Fruit fly (Drosophila melanogaster) Kc167 (cell line): ENCODE data around the gene eIF4E7.

ENCODE experiments used
- Myc ChIP-seq: fragments of >200 bp; optimal IDR thresholded peaks from 2 replicates; lab custom pipeline; 2017; ENCODE audit warnings: missing external identifiers
- Sin3A ChIP-seq: fragments of >200 bp; optimal IDR thresholded peaks from 2 replicates; lab custom pipeline; 2018; ENCODE audit warnings: missing external identifiers
- h ChIP-seq: fragments of >200 bp; optimal IDR thresholded peaks from 3 replicates; lab custom pipeline; 2018; ENCODE audit warnings: missing external identifiers
- insv ChIP-seq: fragments of >200 bp; optimal IDR thresholded peaks from 3 replicates; lab custom pipeline; 2018; ENCODE audit warnings: missing external identifiers
- psq ChIP-seq: fragments of >200 bp; optimal IDR thresholded peaks from 2 replicates; lab custom pipeline; 2017; ENCODE audit warnings: missing external identifiers
- ttk ChIP-seq: sonication (Bioruptor generic); optimal IDR thresholded peaks from 2 replicates; lab custom pipeline; 2017; ENCODE audit warnings: missing external identifiers

eIF4E7 gene

dm6 chrX:1120896-1121295 lies 41.3 kb downstream of the eIF4E7 start:
- TF ChIP-seq h (no peak), Myc (no peak), psq (lab: Kevin White, UChicago) (no peak), ttk (no peak), insv (lab: Kevin White, UChicago) (no peak), Sin3A (lab: Kevin White, UChicago) (no peak)

- no peak for TF ChIP-seq h
- TF ChIP-seq Sin3A (lab: Kevin White, UChicago), result no peak
- TF ChIP-seq ttk, result no peak
Measured at dm6 chrX:1120394-1120793, 41.8 kb downstream of the eIF4E7 start.

- no peak for TF ChIP-seq Sin3A (lab: Kevin White, UChicago)
- no peak for TF ChIP-seq psq (lab: Kevin White, UChicago)
- TF ChIP-seq ttk, result no peak
- TF ChIP-seq h, result no peak
- no peak for TF ChIP-seq insv (lab: Kevin White, UChicago)
- no peak for TF ChIP-seq Myc
Measured at dm6 chrX:1119174-1119573, 43.0 kb downstream of the eIF4E7 start.

dm6 chrX:1110185-1110584 lies 52.0 kb downstream of the eIF4E7 start:
- TF ChIP-seq ttk (no peak), psq (lab: Kevin White, UChicago) (no peak), insv (lab: Kevin White, UChicago) (no peak), h (no peak), Sin3A (lab: Kevin White, UChicago) (no peak), Myc (no peak)

dm6 chrX:1109302-1109701 lies 52.9 kb downstream of the eIF4E7 start:
- TF ChIP-seq psq (lab: Kevin White, UChicago) (no peak), Sin3A (lab: Kevin White, UChicago) (no peak), ttk (no peak), Myc (no peak), h (no peak), insv (lab: Kevin White, UChicago) (no peak)
